Fruit fly (Drosophila melanogaster): Measurements from ENCODE around the gene CG7720.

Gene CG7720

dm6 chr3R:18719767-18720341 lies 75.1 kb downstream of the CG7720 start (continued):
- peak; percentile 94 for TF ChIP-seq CG2678 (tag; optimal IDR thresholded peaks at IDR 0.05)
- peak; percentile 68 for TF ChIP-seq Six4 (GFP tag; optimal IDR thresholded peaks at IDR 0.05)
- TF ChIP-seq CG12236 (GFP tag; optimal IDR thresholded peaks at IDR 0.05): peak; percentile 47
- peak; percentile 83 for TF ChIP-seq CG12071 (GFP tag; optimal IDR thresholded peaks at IDR 0.05)
- TF ChIP-seq wor (GFP tag; IDR thresholded peaks at IDR 0.05): peak; percentile 74
- peak; percentile 63; the same call in 1 of the 3 replicates for TF ChIP-seq otp (GFP tag; IDR thresholded peaks at IDR 0.05)
- TF ChIP-seq CG30403 (GFP tag; optimal IDR thresholded peaks at IDR 0.05): peak; percentile 87
- TF ChIP-seq Nf-YB (GFP tag; optimal IDR thresholded peaks at IDR 0.05): peak; percentile 64
- peak; percentile 90 for TF ChIP-seq CG13296 (GFP tag; optimal IDR thresholded peaks at IDR 0.05)
- TF ChIP-seq CG3163 (GFP tag; optimal IDR thresholded peaks at IDR 0.05): peak; percentile 63
- peak; percentile 29 for TF ChIP-seq Usf (GFP tag; optimal IDR thresholded peaks at IDR 0.05)
- no peak for TF ChIP-seq CG10565 (GFP tag; optimal IDR thresholded peaks at IDR 0.05)
- peak; percentile 95 for TF ChIP-seq Hmr (GFP tag; optimal IDR thresholded peaks at IDR 0.05)
- TF ChIP-seq onecut (GFP tag; IDR thresholded peaks at IDR 0.05): peak; percentile 82
- TF ChIP-seq dimm (GFP tag; IDR thresholded peaks at IDR 0.05): peak; percentile 65
- TF ChIP-seq CG15514 (GFP tag; optimal IDR thresholded peaks at IDR 0.05): peak; percentile 77
- peak; percentile 74; the same call in 1 of the 2 replicates for TF ChIP-seq CG4730 (GFP tag; IDR thresholded peaks at IDR 0.05)
- TF ChIP-seq CG8944 (GFP tag; optimal IDR thresholded peaks at IDR 0.05): peak; percentile 69
- TF ChIP-seq Dip3 (GFP tag; optimal IDR thresholded peaks at IDR 0.05): peak; percentile 79
- TF ChIP-seq Sry-β (GFP tag; optimal IDR thresholded peaks at IDR 0.05): no peak
- TF ChIP-seq Myb (GFP tag; optimal IDR thresholded peaks at IDR 0.05): peak; percentile 59
- TF ChIP-seq CG6175 (GFP tag; IDR thresholded peaks at IDR 0.05): 0 out of 3 replicates have a peak, but pooled peaks have one; percentile 37
- TF ChIP-seq cad (GFP tag; optimal IDR thresholded peaks at IDR 0.05): no peak
- TF ChIP-seq CG33557 (GFP tag; optimal IDR thresholded peaks at IDR 0.05): peak; percentile 57
- TF ChIP-seq cas (GFP tag; IDR thresholded peaks at IDR 0.05): no peak; the same call in 1 of the 2 replicates
- peak; percentile 78 for TF ChIP-seq oc (tag; optimal IDR thresholded peaks at IDR 0.05)
- TF ChIP-seq luna (GFP tag; optimal IDR thresholded peaks at IDR 0.05): peak; percentile 65
- peak; percentile 17 for TF ChIP-seq corto (GFP tag; optimal IDR thresholded peaks at IDR 0.05)
- peak; percentile 9 for TF ChIP-seq CG3995 (GFP tag; optimal IDR thresholded peaks at IDR 0.05)
- TF ChIP-seq HLH54F (GFP tag; optimal IDR thresholded peaks at IDR 0.05): peak; percentile 76
- TF ChIP-seq hbn (GFP tag; IDR thresholded peaks at IDR 0.05; ENCODE audit: partially characterized antibody): no peak
- no peak for TF ChIP-seq lov (optimal IDR thresholded peaks at IDR 0.05)
- TF ChIP-seq lov (GFP tag; IDR thresholded peaks at IDR 0.05): 0 out of 3 replicates have a peak, but pooled peaks have one; percentile 12
- peak; percentile 83 for TF ChIP-seq sob (GFP tag; IDR thresholded peaks at IDR 0.05)
- peak; percentile 34 for TF ChIP-seq jumu (GFP tag; optimal IDR thresholded peaks at IDR 0.05)
- peak; percentile 97 for TF ChIP-seq CG18599 (GFP tag; optimal IDR thresholded peaks at IDR 0.05)
- peak; percentile 82 for TF ChIP-seq CG1792 (GFP tag; optimal IDR thresholded peaks at IDR 0.05)
- TF ChIP-seq bigmax (GFP tag; optimal IDR thresholded peaks at IDR 0.05): no peak
- TF ChIP-seq CG13775 (GFP tag; optimal IDR thresholded peaks at IDR 0.05): peak; percentile 71
- no peak for TF ChIP-seq lbe (GFP tag; optimal IDR thresholded peaks at IDR 0.05)
- TF ChIP-seq Vsx1 (GFP tag; optimal IDR thresholded peaks at IDR 0.05): peak; percentile 46
- TF ChIP-seq CG4707 (GFP tag; optimal IDR thresholded peaks at IDR 0.05): peak; percentile 34
- TF ChIP-seq Spps (tag; optimal IDR thresholded peaks at IDR 0.05): peak; percentile 31
- TF ChIP-seq CG13287 (GFP tag; IDR thresholded peaks at IDR 0.05; ENCODE audit: partially characterized antibody): no peak
- peak; percentile 76 for TF ChIP-seq vfl (GFP tag; optimal IDR thresholded peaks at IDR 0.05)
- peak; percentile 62 for TF ChIP-seq CG6254 (GFP tag; optimal IDR thresholded peaks at IDR 0.05)
- TF ChIP-seq gt (GFP tag; IDR thresholded peaks at IDR 0.05): peak; percentile 59
- peak; percentile 60; the same call in 1 of the 3 replicates for TF ChIP-seq gce (GFP tag; IDR thresholded peaks at IDR 0.05)
- peak; percentile 91 for TF ChIP-seq CG17361 (GFP tag; IDR thresholded peaks at IDR 0.05)
- TF ChIP-seq CG16815 (GFP tag; optimal IDR thresholded peaks at IDR 0.05): peak; percentile 81

Data from whole organism, embryonic.